Worm (Caenorhabditis elegans) whole organism, young adult: Measurements from ENCODE around the gene F11C7.6.

Experiments used
- F49E8.2 ChIP-seq: sonication (generic microtip); optimal IDR thresholded peaks from 3 replicates; lab custom pipeline; 2017; ENCODE audit warnings: missing genetic modification characterization, mild to moderate bottlenecking, missing compliant biosample characterization, antibody characterized with exemption, moderate library complexity; ENCODE audit not compliant: insufficient read depth
- Y95B8A.8 ChIP-seq: fragments of 200-800 bp; sonication (Bioruptor generic); IDR thresholded peaks from 2 replicates; pipeline ENCODE4 v1.3.6; 2022; ENCODE audit warnings: missing genetic modification reagents, missing genetic modification characterization, missing compliant biosample characterization

DNA sequence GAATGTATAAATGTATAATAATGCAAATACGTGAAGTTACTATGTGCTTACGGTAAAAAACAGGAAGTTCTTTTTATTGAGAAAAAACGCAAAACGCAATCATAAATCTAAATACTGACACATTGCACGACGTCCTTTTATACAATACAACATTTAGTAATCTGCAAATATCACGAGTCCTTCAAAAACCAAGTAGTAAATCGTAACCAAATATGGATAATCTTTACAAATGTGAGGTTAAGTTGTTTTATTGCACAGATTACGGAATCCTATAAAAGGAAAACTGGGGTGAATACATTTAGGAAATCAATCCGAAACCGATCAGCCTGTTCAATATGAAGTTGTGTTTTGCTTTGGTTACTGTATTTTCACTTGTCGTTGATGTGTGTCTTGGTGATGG lies 3.1 kb upstream of the F11C7.6 start, which contains the start of gene F11C7.7:
- TF ChIP-seq F49E8.2 (tag; lab: Kevin White, UChicago) (no peak), Y95B8A.8 (no peak)
